Worm (Caenorhabditis elegans): ENCODE data around the gene Y50D7A.1.

ce11 chrIII:344322-344721, 51.9 kb downstream of the Y50D7A.1 start:
- no peak for TF ChIP-seq gmeb-1 (tag; optimal IDR thresholded peaks at IDR 0.05)
- no peak for TF ChIP-seq nhr-11 (tag; optimal IDR thresholded peaks at IDR 0.05)
- no peak for TF ChIP-seq nhr-77 (tag; optimal IDR thresholded peaks at IDR 0.05)
- TF ChIP-seq nhr-237 (tag; optimal IDR thresholded peaks at IDR 0.05): no peak
- no peak for TF ChIP-seq unc-55 (GFP tag; optimal IDR thresholded peaks at IDR 0.05)

Measured in whole organism, L2 larva.